Worm (Caenorhabditis elegans): ENCODE measurements around the gene Y45G12B.2.

ce11 chrV:2727101-2727500 is 32.5 kb downstream of the Y45G12B.2 start, which contains the start of gene str-13:
- TF ChIP-seq lin-39 (tag; optimal IDR thresholded peaks at IDR 0.05) (no peak), elt-3 (tag; optimal IDR thresholded peaks at IDR 0.05) (no peak), pha-4 (tag; optimal IDR thresholded peaks at IDR 0.05) (no peak), unc-39 (tag; optimal IDR thresholded peaks at IDR 0.05) (no peak), ceh-28 (tag; optimal IDR thresholded peaks at IDR 0.05) (no peak), nhr-76 (tag; optimal IDR thresholded peaks at IDR 0.05) (no peak), egl-27 (tag; optimal IDR thresholded peaks at IDR 0.05) (no peak), snpc-4 (tag; optimal IDR thresholded peaks at IDR 0.05) (no peak)

Data from whole organism, L3 larva.